Worm (Caenorhabditis elegans): ENCODE results near the gene F36H1.3.

The F36H1.3 gene

ce11 chrIV:11009928-11010327, 40.0 kb upstream of the F36H1.3 start:
- TF ChIP-seq ama-1 (optimal IDR thresholded peaks at IDR 0.05) (no peak), tbx-37 (GFP tag; conservative IDR thresholded peaks at IDR 0.05) (no peak), tra-4 (tag; optimal IDR thresholded peaks at IDR 0.05) (no peak), aly-1 (tag; optimal IDR thresholded peaks at IDR 0.05) (no peak), B0310.2 (tag; optimal IDR thresholded peaks at IDR 0.05) (no peak), sea-1 (GFP tag; conservative IDR thresholded peaks at IDR 0.05) (no peak), hnd-1 (tag; optimal IDR thresholded peaks at IDR 0.05) (no peak), flt-1 (GFP tag; IDR thresholded peaks at IDR 0.05) (no peak), F13C5.2 (tag; optimal IDR thresholded peaks at IDR 0.05) (no peak), ceh-13 (GFP tag; optimal IDR thresholded peaks at IDR 0.05) (no peak), ets-7 (tag; optimal IDR thresholded peaks at IDR 0.05) (no peak), hmbx-1 (tag; optimal IDR thresholded peaks at IDR 0.05) (no peak), tbx-11 (GFP tag; IDR thresholded peaks at IDR 0.05) (no peak), pes-1 (GFP tag; IDR thresholded peaks at IDR 0.05) (no peak), scrt-1 (GFP tag; IDR thresholded peaks at IDR 0.05) (no peak), ceh-36 (tag; optimal IDR thresholded peaks at IDR 0.05) (no peak), hmg-4 (GFP tag; optimal IDR thresholded peaks at IDR 0.05) (no peak)

- TF ChIP-seq ets-7 (tag; optimal IDR thresholded peaks at IDR 0.05) (no peak), flt-1 (GFP tag; IDR thresholded peaks at IDR 0.05) (no peak), sea-1 (GFP tag; conservative IDR thresholded peaks at IDR 0.05) (no peak), hnd-1 (tag; optimal IDR thresholded peaks at IDR 0.05) (no peak), pes-1 (GFP tag; IDR thresholded peaks at IDR 0.05) (no peak), ama-1 (optimal IDR thresholded peaks at IDR 0.05) (no peak), aly-1 (tag; optimal IDR thresholded peaks at IDR 0.05) (no peak), hmbx-1 (tag; optimal IDR thresholded peaks at IDR 0.05) (no peak)
Measured at ce11 chrIV:11011920-11012319, 38.0 kb upstream of the F36H1.3 start, which contains the start of gene ndx-9. ndx-9 (minus strand) TSS chrIV:11012020.

- TF ChIP-seq tbx-11 (GFP tag; IDR thresholded peaks at IDR 0.05) (no peak), B0310.2 (tag; optimal IDR thresholded peaks at IDR 0.05) (no peak), F13C5.2 (tag; optimal IDR thresholded peaks at IDR 0.05) (no peak), tra-4 (tag; optimal IDR thresholded peaks at IDR 0.05) (no peak), hmbx-1 (tag; optimal IDR thresholded peaks at IDR 0.05) (no peak), scrt-1 (GFP tag; IDR thresholded peaks at IDR 0.05) (no peak), sea-1 (GFP tag; conservative IDR thresholded peaks at IDR 0.05) (no peak), ceh-13 (GFP tag; optimal IDR thresholded peaks at IDR 0.05) (no peak), ceh-36 (tag; optimal IDR thresholded peaks at IDR 0.05) (no peak), ama-1 (optimal IDR thresholded peaks at IDR 0.05) (no peak), flt-1 (GFP tag; IDR thresholded peaks at IDR 0.05) (no peak), ets-7 (tag; optimal IDR thresholded peaks at IDR 0.05) (no peak), pes-1 (GFP tag; IDR thresholded peaks at IDR 0.05) (no peak), aly-1 (tag; optimal IDR thresholded peaks at IDR 0.05) (no peak), hnd-1 (tag; optimal IDR thresholded peaks at IDR 0.05) (no peak), hmg-4 (GFP tag; optimal IDR thresholded peaks at IDR 0.05) (no peak)
Measured at ce11 chrIV:11015881-11016280, 34.0 kb upstream of the F36H1.3 start, which contains the start of gene F13H10.3. F13H10.3 (minus strand) TSS chrIV:11015953.

- TF ChIP-seq ama-1 (optimal IDR thresholded peaks at IDR 0.05): no peak
- TF ChIP-seq F13C5.2 (tag; optimal IDR thresholded peaks at IDR 0.05): peak; percentile 12
- TF ChIP-seq ceh-36 (tag; optimal IDR thresholded peaks at IDR 0.05): no peak
Measured at ce11 chrIV:11019962-11020550, 29.9 kb upstream of the F36H1.3 start, which contains the start of gene F13H10.8. F13H10.8 (plus strand) TSS chrIV:11020517.

ce11 chrIV:11021512-11022268, 28.2 kb upstream of the F36H1.3 start, which contains the start of gene mogs-1:
mogs-1 (minus strand) TSS chrIV:11021928.
- TF ChIP-seq sea-1 (GFP tag; conservative IDR thresholded peaks at IDR 0.05) (no peak), flt-1 (GFP tag; IDR thresholded peaks at IDR 0.05) (no peak), B0310.2 (tag; optimal IDR thresholded peaks at IDR 0.05) (no peak), tbx-37 (GFP tag; conservative IDR thresholded peaks at IDR 0.05) (no peak), aly-1 (tag; optimal IDR thresholded peaks at IDR 0.05) (no peak), pes-1 (GFP tag; IDR thresholded peaks at IDR 0.05) (no peak), ceh-13 (GFP tag; optimal IDR thresholded peaks at IDR 0.05) (no peak), hmbx-1 (tag; optimal IDR thresholded peaks at IDR 0.05) (no peak), scrt-1 (GFP tag; IDR thresholded peaks at IDR 0.05) (no peak), hnd-1 (tag; optimal IDR thresholded peaks at IDR 0.05) (no peak), tra-4 (tag; optimal IDR thresholded peaks at IDR 0.05) (no peak), F13C5.2 (tag; optimal IDR thresholded peaks at IDR 0.05) (no peak), hmg-4 (GFP tag; optimal IDR thresholded peaks at IDR 0.05) (no peak), ama-1 (optimal IDR thresholded peaks at IDR 0.05) (no peak), ets-7 (tag; optimal IDR thresholded peaks at IDR 0.05) (no peak), ceh-36 (tag; optimal IDR thresholded peaks at IDR 0.05) (no peak), tbx-11 (GFP tag; IDR thresholded peaks at IDR 0.05) (no peak)

ce11 chrIV:11022303-11022702, 27.6 kb upstream of the F36H1.3 start, which contains the start of gene alh-3:
alh-3 (plus strand) TSS chrIV:11022603.
- TF ChIP-seq aly-1 (tag; optimal IDR thresholded peaks at IDR 0.05) (no peak), scrt-1 (GFP tag; IDR thresholded peaks at IDR 0.05) (no peak), B0310.2 (tag; optimal IDR thresholded peaks at IDR 0.05) (no peak)

- peak; percentile 98 for TF ChIP-seq ceh-13 (GFP tag; optimal IDR thresholded peaks at IDR 0.05)
- TF ChIP-seq ets-7 (tag; optimal IDR thresholded peaks at IDR 0.05): peak; percentile 96
- peak; percentile 99 for TF ChIP-seq pes-1 (GFP tag; IDR thresholded peaks at IDR 0.05)
- TF ChIP-seq flt-1 (GFP tag; IDR thresholded peaks at IDR 0.05): peak; percentile 100
- TF ChIP-seq scrt-1 (GFP tag; IDR thresholded peaks at IDR 0.05): peak; percentile 99
- TF ChIP-seq hnd-1 (tag; optimal IDR thresholded peaks at IDR 0.05): peak; percentile 96
- TF ChIP-seq tra-4 (tag; optimal IDR thresholded peaks at IDR 0.05): peak; percentile 99
- peak; percentile 99 for TF ChIP-seq tbx-37 (GFP tag; conservative IDR thresholded peaks at IDR 0.05)
- TF ChIP-seq tbx-11 (GFP tag; IDR thresholded peaks at IDR 0.05): peak; percentile 99
- TF ChIP-seq hmbx-1 (tag; optimal IDR thresholded peaks at IDR 0.05): peak; percentile 93
- TF ChIP-seq sea-1 (GFP tag; conservative IDR thresholded peaks at IDR 0.05): peak; percentile 99
- peak; percentile 99 for TF ChIP-seq F13C5.2 (tag; optimal IDR thresholded peaks at IDR 0.05)
- peak; percentile 92 for TF ChIP-seq ama-1 (optimal IDR thresholded peaks at IDR 0.05)
- TF ChIP-seq B0310.2 (tag; optimal IDR thresholded peaks at IDR 0.05): peak; percentile 99
- TF ChIP-seq ceh-36 (tag; optimal IDR thresholded peaks at IDR 0.05): peak; percentile 98
- TF ChIP-seq aly-1 (tag; optimal IDR thresholded peaks at IDR 0.05): peak; percentile 100
- peak; percentile 100 for TF ChIP-seq hmg-4 (GFP tag; optimal IDR thresholded peaks at IDR 0.05)
Measured at ce11 chrIV:11025941-11026340, 24.0 kb upstream of the F36H1.3 start.

All from whole organism, early embryonic.